Worm (Caenorhabditis elegans): Measurements from ENCODE around the gene B0252.1.

ce11 chrII:6958136-6958535 lies 38.7 kb downstream of the B0252.1 start:
- TF ChIP-seq zag-1 (tag; optimal IDR thresholded peaks at IDR 0.05) (no peak), nhr-237 (tag; optimal IDR thresholded peaks at IDR 0.05) (no peak), ztf-4 (tag; optimal IDR thresholded peaks at IDR 0.05) (no peak), ceh-82 (tag; optimal IDR thresholded peaks at IDR 0.05) (no peak), sma-3 (GFP tag; optimal IDR thresholded peaks at IDR 0.05) (no peak), sem-4 (tag; optimal IDR thresholded peaks at IDR 0.05) (no peak), aly-2 (tag; optimal IDR thresholded peaks at IDR 0.05) (no peak), ama-1 (optimal IDR thresholded peaks at IDR 0.05) (no peak), nhr-11 (tag; optimal IDR thresholded peaks at IDR 0.05) (no peak), nhr-25 (tag; optimal IDR thresholded peaks at IDR 0.05) (no peak)
